Worm (Caenorhabditis elegans): ENCODE data around the gene trpa-1.

DNA sequence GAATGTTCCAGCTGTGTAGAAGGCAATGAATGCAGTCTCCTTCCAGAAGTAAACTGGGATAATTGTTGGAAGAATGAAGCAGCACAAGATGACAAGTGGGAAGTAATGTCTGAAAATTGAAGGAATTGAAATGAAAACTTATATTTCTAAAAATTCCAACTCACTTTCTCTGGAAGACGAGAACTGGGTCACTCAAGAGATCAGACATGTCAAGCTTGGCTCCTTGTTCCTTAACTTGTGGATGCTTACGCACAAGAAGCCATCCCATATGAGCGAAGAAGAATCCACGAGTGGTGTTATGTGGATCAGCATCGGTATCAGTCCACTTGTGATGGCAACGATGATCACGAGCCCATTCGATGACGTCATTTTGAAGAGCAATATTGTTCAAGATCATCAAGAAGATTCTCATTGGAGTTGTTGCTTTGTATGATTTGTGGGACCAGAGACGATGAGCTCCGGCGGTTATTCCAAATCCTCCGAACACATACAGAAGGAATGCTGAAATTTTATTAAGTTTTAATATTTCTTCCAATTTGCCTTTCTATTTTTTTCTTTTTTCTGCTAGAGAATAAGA, 50.0 kb downstream of the trpa-1 start:
- TF ChIP-seq fkh-10 (GFP tag; optimal IDR thresholded peaks at IDR 0.05) (no peak), ama-1 (optimal IDR thresholded peaks at IDR 0.05) (no peak), pat-9 (tag; optimal IDR thresholded peaks at IDR 0.05) (no peak), hlh-13 (GFP tag; optimal IDR thresholded peaks at IDR 0.05) (no peak), tbx-2 (tag; optimal IDR thresholded peaks at IDR 0.05) (no peak), unc-86 (tag; optimal IDR thresholded peaks at IDR 0.05) (no peak), syd-9 (tag; optimal IDR thresholded peaks at IDR 0.05) (no peak), ceh-45 (GFP tag; IDR thresholded peaks at IDR 0.05) (no peak), ttx-3 (tag; optimal IDR thresholded peaks at IDR 0.05) (no peak)

Measured in whole organism, late embryonic.